Worm (Caenorhabditis elegans) whole organism, mixed stage, embryonic: ENCODE measurements around the gene M163.1.

Source experiments
- M03D4.4 ChIP-seq: sonication (generic microtip); optimal IDR thresholded peaks from 2 replicates; lab custom pipeline; 2017; ENCODE audit warnings: mild to moderate bottlenecking, missing genetic modification characterization, missing compliant biosample characterization
- bed-3 ChIP-seq: fragments of 200-800 bp; sonication (Bioruptor generic); optimal IDR thresholded peaks from 3 replicates; lab custom pipeline; 2018; ENCODE audit warnings: mild to moderate bottlenecking, missing genetic modification characterization, moderate library complexity, missing compliant biosample characterization
- blmp-1 ChIP-seq: fragments of 150-350 bp; optimal IDR thresholded peaks from 2 replicates; lab custom pipeline; 2014; ENCODE audit warnings: missing biosample characterization, missing genetic modification characterization
- ceh-39 ChIP-seq: fragments of 150-350 bp; optimal IDR thresholded peaks from 2 replicates; lab custom pipeline; 2014; ENCODE audit warnings: missing biosample characterization, missing genetic modification characterization
- ceh-43 ChIP-seq: fragments of 200-800 bp; sonication (Bioruptor generic); optimal IDR thresholded peaks from 2 replicates; lab custom pipeline; 2018; ENCODE audit warnings: mild to moderate bottlenecking, missing genetic modification characterization, moderate library complexity, missing compliant biosample characterization
- ceh-83 ChIP-seq: fragments of 200-800 bp; sonication (Bioruptor generic); optimal IDR thresholded peaks from 2 replicates; lab custom pipeline; 2018; ENCODE audit warnings: mild to moderate bottlenecking, missing genetic modification characterization, missing compliant biosample characterization
- ces-1 ChIP-seq: fragments of 150-350 bp; optimal IDR thresholded peaks from 2 replicates; lab custom pipeline; 2014; ENCODE audit warnings: missing biosample characterization, missing genetic modification reagents, missing genetic modification characterization
- cnd-1 ChIP-seq: fragments of 200-800 bp; sonication (Bioruptor generic); optimal IDR thresholded peaks from 2 replicates; lab custom pipeline; 2018; ENCODE audit warnings: mild to moderate bottlenecking, missing genetic modification characterization, missing compliant biosample characterization
- drap-1 ChIP-seq: fragments of 200-800 bp; sonication (Bioruptor generic); optimal IDR thresholded peaks from 3 replicates; lab custom pipeline; 2018; ENCODE audit warnings: mild to moderate bottlenecking, missing genetic modification characterization, missing compliant biosample characterization
- elt-1 ChIP-seq: sonication (generic microtip); optimal IDR thresholded peaks from 2 replicates; lab custom pipeline; 2017; ENCODE audit warnings: missing genetic modification characterization, mild to moderate bottlenecking, missing compliant biosample characterization, antibody characterized with exemption, moderate library complexity, borderline replicate concordance; ENCODE audit not compliant: insufficient read depth
- elt-3 ChIP-seq: fragments of 150-350 bp; optimal IDR thresholded peaks from 2 replicates; lab custom pipeline; 2014; ENCODE audit warnings: missing biosample characterization, missing genetic modification characterization
- flh-1 ChIP-seq: fragments of 200-800 bp; sonication (Bioruptor generic); optimal IDR thresholded peaks from 2 replicates; lab custom pipeline; 2018; ENCODE audit warnings: mild to moderate bottlenecking, missing genetic modification characterization, moderate library complexity, missing compliant biosample characterization
- ham-2 ChIP-seq: fragments of 200-800 bp; sonication (Bioruptor generic); optimal IDR thresholded peaks from 2 replicates; lab custom pipeline; 2018; ENCODE audit warnings: mild to moderate bottlenecking, missing genetic modification characterization, missing compliant biosample characterization
- hlh-1 ChIP-seq: fragments of 150-350 bp; optimal IDR thresholded peaks from 2 replicates; lab custom pipeline; 2014; ENCODE audit warnings: missing biosample characterization, missing genetic modification reagents, missing genetic modification characterization
- lin-13 ChIP-seq: fragments of 150-350 bp; optimal IDR thresholded peaks from 2 replicates; lab custom pipeline; 2014; ENCODE audit warnings: missing biosample characterization, missing genetic modification characterization
- lin-32 ChIP-seq: fragments of 200-800 bp; sonication (Bioruptor generic); optimal IDR thresholded peaks from 2 replicates; lab custom pipeline; 2018; ENCODE audit warnings: mild to moderate bottlenecking, missing genetic modification characterization, missing compliant biosample characterization
- lsy-2 ChIP-seq: fragments of 150-350 bp; optimal IDR thresholded peaks from 2 replicates; lab custom pipeline; 2014; ENCODE audit warnings: missing biosample characterization, missing genetic modification characterization
- mab-5 ChIP-seq: fragments of 150-350 bp; optimal IDR thresholded peaks from 2 replicates; lab custom pipeline; 2014; ENCODE audit warnings: missing biosample characterization, missing genetic modification characterization
- mep-1 ChIP-seq: fragments of 150-350 bp; optimal IDR thresholded peaks from 2 replicates; lab custom pipeline; 2017; ENCODE audit warnings: missing biosample characterization, missing genetic modification reagents, missing genetic modification characterization, inconsistent platforms
- mls-2 ChIP-seq: sonication (generic microtip); optimal IDR thresholded peaks from 2 replicates; lab custom pipeline; 2016; ENCODE audit warnings: mild to moderate bottlenecking, missing genetic modification characterization, moderate library complexity, missing compliant biosample characterization
- nhr-12 ChIP-seq: fragments of 150-350 bp; optimal IDR thresholded peaks from 2 replicates; lab custom pipeline; 2014; ENCODE audit warnings: missing biosample characterization, missing genetic modification characterization
- nhr-2 ChIP-seq: fragments of 150-350 bp; optimal IDR thresholded peaks from 2 replicates; lab custom pipeline; 2014; ENCODE audit warnings: missing biosample characterization, missing genetic modification characterization
- nhr-237 ChIP-seq: fragments of 150-350 bp; optimal IDR thresholded peaks from 2 replicates; lab custom pipeline; 2014; ENCODE audit warnings: missing biosample characterization, missing genetic modification characterization
- nhr-28 ChIP-seq: fragments of 150-350 bp; optimal IDR thresholded peaks from 2 replicates; lab custom pipeline; 2014; ENCODE audit warnings: missing biosample characterization, missing genetic modification characterization
- nhr-76 ChIP-seq: sonication (generic microtip); optimal IDR thresholded peaks from 2 replicates; lab custom pipeline; 2017; ENCODE audit warnings: missing biosample characterization, missing genetic modification characterization
- pha-4 ChIP-seq: fragments of 150-350 bp; optimal IDR thresholded peaks from 2 replicates; lab custom pipeline; 2018; ENCODE audit warnings: missing biosample characterization, missing genetic modification reagents, missing genetic modification characterization
- sem-2 ChIP-seq: fragments of 200-800 bp; sonication (Bioruptor generic); optimal IDR thresholded peaks from 2 replicates; lab custom pipeline; 2018; ENCODE audit warnings: mild to moderate bottlenecking, missing genetic modification characterization, missing compliant biosample characterization
- snpc-4 ChIP-seq: fragments of 150-350 bp; optimal IDR thresholded peaks from 2 replicates; lab custom pipeline; 2014; ENCODE audit warnings: missing biosample characterization, missing genetic modification characterization
- sptf-1 ChIP-seq: sonication (generic microtip); optimal IDR thresholded peaks from 2 replicates; lab custom pipeline; 2017; ENCODE audit warnings: mild to moderate bottlenecking, missing genetic modification characterization, moderate library complexity, missing compliant biosample characterization
- tbx-8 ChIP-seq: fragments of 200-800 bp; sonication (Bioruptor generic); optimal IDR thresholded peaks from 2 replicates; lab custom pipeline; 2018; ENCODE audit warnings: mild to moderate bottlenecking, missing genetic modification characterization, moderate library complexity, missing compliant biosample characterization
- unc-120 ChIP-seq: sonication (generic microtip); optimal IDR thresholded peaks from 2 replicates; lab custom pipeline; 2017; ENCODE audit warnings: missing genetic modification characterization, missing compliant biosample characterization; ENCODE audit not compliant: poor library complexity, severe bottlenecking
- unc-39 ChIP-seq: fragments of 150-350 bp; optimal IDR thresholded peaks from 2 replicates; lab custom pipeline; 2014; ENCODE audit warnings: missing biosample characterization, missing genetic modification characterization
- unc-62 ChIP-seq: fragments of 150-350 bp; optimal IDR thresholded peaks from 2 replicates; lab custom pipeline; 2014; ENCODE audit warnings: missing biosample characterization, missing genetic modification reagents, missing genetic modification characterization
- zip-8 ChIP-seq: fragments of 150-350 bp; optimal IDR thresholded peaks from 2 replicates; lab custom pipeline; 2014; ENCODE audit warnings: missing biosample characterization, missing genetic modification characterization
- ztf-11 ChIP-seq: fragments of 150-350 bp; optimal IDR thresholded peaks from 2 replicates; lab custom pipeline; 2014; ENCODE audit warnings: missing biosample characterization, missing genetic modification characterization

The M163.1 gene

DNA sequence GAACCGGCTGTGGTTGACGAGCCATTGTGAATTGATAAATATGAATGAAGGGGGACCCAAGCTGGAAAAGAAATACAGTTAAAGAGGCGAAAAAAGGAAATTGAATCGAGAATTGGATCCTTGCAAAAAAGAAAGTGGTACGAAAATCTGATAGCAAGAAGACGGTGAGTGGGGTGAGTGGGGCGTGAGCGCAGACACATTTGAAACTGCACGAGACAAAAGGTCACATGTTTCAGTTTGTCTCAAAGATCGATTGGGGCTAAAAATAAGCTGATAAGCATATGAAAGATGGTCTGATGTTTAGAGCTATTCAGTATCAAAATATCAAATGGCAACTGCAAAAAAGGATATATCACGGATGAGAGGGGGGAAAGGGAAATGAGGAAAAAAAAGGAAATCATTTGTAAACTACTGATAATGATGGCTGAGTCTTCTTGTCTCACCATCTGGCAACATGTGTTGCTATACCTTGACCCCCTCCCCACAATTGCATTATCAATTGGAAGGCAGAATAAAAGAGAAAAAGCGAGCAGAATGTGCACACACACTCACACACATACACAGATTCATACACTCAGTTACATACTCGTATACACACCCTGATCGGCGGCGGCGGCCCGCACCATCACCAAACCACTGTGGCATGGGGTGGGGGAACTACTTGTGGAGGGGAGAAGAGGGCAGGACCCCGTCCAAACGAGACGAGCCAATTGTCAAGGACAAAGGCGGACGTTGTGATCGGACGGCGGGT, at the start of gene M163.1:
Gene M163.1 (minus strand): TSS at position 25 of the 751 bp plus-strand sequence.
- TF ChIP-seq nhr-2 (tag; lab: Kevin White, UChicago) (peak; percentile 76), mab-5 (no peak), mls-2 (tag; lab: Kevin White, UChicago) (peak; percentile 56), hlh-1 (peak; percentile 66), ceh-83 (peak; percentile 53), nhr-28 (no peak), ztf-11 (tag; lab: Kevin White, UChicago) (no peak), ceh-39 (no peak), sem-2 (no peak), drap-1 (GFP tag; lab: Kevin White, UChicago) (peak; percentile 35), bed-3 (GFP tag; lab: Kevin White, UChicago) (no peak), elt-1 (tag; lab: Kevin White, UChicago) (no peak), M03D4.4 (tag; lab: Kevin White, UChicago) (peak; percentile 59), mep-1 (no peak), elt-3 (no peak), lin-13 (tag; lab: Kevin White, UChicago) (no peak), unc-120 (tag; lab: Kevin White, UChicago) (peak; percentile 61), zip-8 (tag; lab: Kevin White, UChicago) (no peak), lsy-2 (tag; lab: Kevin White, UChicago) (no peak), ham-2 (GFP tag; lab: Kevin White, UChicago) (peak; percentile 56), nhr-76 (tag; lab: Kevin White, UChicago) (no peak), sptf-1 (peak; percentile 61), snpc-4 (tag; lab: Kevin White, UChicago) (no peak), ceh-43 (GFP tag; lab: Kevin White, UChicago) (no peak), tbx-8 (GFP tag; lab: Kevin White, UChicago) (peak; percentile 41), flh-1 (no peak), nhr-237 (tag; lab: Kevin White, UChicago) (no peak), unc-62 (GFP tag; lab: Kevin White, UChicago) (peak; percentile 15), unc-39 (no peak), cnd-1 (tag; lab: Kevin White, UChicago) (peak; percentile 16), lin-32 (GFP tag; lab: Kevin White, UChicago) (peak; percentile 78)

DNA sequence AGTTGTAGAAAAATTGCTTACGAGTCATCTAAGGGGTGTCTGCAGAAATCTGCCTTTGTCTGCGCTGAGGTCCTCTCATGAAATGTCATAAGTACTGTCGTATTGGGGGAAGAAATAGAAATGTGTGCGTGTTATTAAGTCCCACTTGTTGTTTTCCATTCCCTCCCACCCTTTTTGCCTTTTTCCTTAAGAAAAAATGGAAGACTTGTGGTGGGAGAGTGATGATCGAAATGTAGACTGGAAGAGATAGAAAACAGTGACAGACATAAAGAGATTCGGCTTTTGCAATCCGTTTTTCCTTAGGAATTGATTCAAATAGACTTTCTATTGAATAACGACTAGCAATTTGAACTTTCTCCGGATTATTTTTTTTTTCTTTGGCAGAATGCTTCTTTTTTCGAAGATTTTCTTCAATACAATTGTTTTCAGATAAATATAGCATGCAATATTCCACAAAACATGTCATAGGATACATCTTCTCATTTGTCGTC, 46.1 kb upstream of the M163.1 start, which contains the start of gene ram-5:
Gene ram-5 (plus strand): TSS at position 441 of the 491 bp plus-strand sequence.
- TF ChIP-seq hlh-1 (no peak), ceh-43 (GFP tag; lab: Kevin White, UChicago) (no peak), ztf-11 (tag; lab: Kevin White, UChicago) (no peak), lsy-2 (tag; lab: Kevin White, UChicago) (no peak), unc-62 (GFP tag; lab: Kevin White, UChicago) (no peak)

DNA sequence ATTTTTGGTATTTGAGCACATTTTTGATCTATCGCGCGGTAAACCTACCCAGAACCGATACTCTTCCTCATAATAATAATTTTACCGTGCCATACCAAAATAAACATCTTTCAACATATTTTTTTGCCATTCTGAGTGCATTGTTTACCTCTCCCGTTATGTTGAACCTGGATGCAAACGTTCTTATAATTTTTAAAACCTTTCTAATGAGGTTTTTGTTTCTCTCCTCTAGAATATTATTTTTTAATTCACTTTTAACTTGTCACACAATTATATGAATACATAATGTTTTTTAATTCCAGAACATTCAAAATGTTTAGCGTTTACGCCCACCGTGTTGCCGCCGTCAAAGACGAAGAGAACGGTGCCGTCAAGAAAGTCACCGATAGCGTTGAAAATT, 41.9 kb upstream of the M163.1 start, which contains the start of gene enri-2:
Gene enri-2 (plus strand): TSS at position 301 of the 400 bp plus-strand sequence.
- TF ChIP-seq sem-2 (no peak), unc-120 (tag; lab: Kevin White, UChicago) (no peak), elt-1 (tag; lab: Kevin White, UChicago) (no peak), nhr-237 (tag; lab: Kevin White, UChicago) (no peak), mls-2 (tag; lab: Kevin White, UChicago) (no peak), ces-1 (no peak), bed-3 (GFP tag; lab: Kevin White, UChicago) (no peak), nhr-12 (tag; lab: Kevin White, UChicago) (no peak), blmp-1 (no peak), pha-4 (tag; lab: Kevin White, UChicago) (no peak), snpc-4 (tag; lab: Kevin White, UChicago) (no peak), lsy-2 (tag; lab: Kevin White, UChicago) (no peak), nhr-28 (no peak), nhr-2 (tag; lab: Kevin White, UChicago) (no peak), tbx-8 (GFP tag; lab: Kevin White, UChicago) (no peak), ceh-83 (no peak)
- TF ChIP-seq, all 35 proteins: peak for 0
